Worm (Caenorhabditis elegans) whole organism, early embryonic: ENCODE results near the gene fbxb-48.

Experiments used
- B0310.2 ChIP-seq: sonication (generic microtip); optimal IDR thresholded peaks from 2 replicates; lab custom pipeline; 2016; ENCODE audit warnings: mild to moderate bottlenecking, missing genetic modification characterization, missing compliant biosample characterization
- F13C5.2 ChIP-seq: sonication (generic microtip); optimal IDR thresholded peaks from 2 replicates; lab custom pipeline; 2017; ENCODE audit warnings: mild to moderate bottlenecking, missing genetic modification characterization, inconsistent platforms, missing compliant biosample characterization
- aly-1 ChIP-seq: sonication (generic microtip); optimal IDR thresholded peaks from 2 replicates; lab custom pipeline; 2016; ENCODE audit warnings: missing genetic modification characterization, missing compliant biosample characterization
- ama-1 ChIP-seq: fragments of 150-350 bp; optimal IDR thresholded peaks from 2 replicates; lab custom pipeline; 2014
- ceh-13 ChIP-seq: fragments of 200-800 bp; sonication (Bioruptor generic); optimal IDR thresholded peaks from 2 replicates; lab custom pipeline; 2018; ENCODE audit warnings: mild to moderate bottlenecking, missing genetic modification characterization, missing compliant biosample characterization
- ceh-36 ChIP-seq: sonication (generic microtip); optimal IDR thresholded peaks from 2 replicates; lab custom pipeline; 2016; ENCODE audit warnings: missing genetic modification characterization, inconsistent platforms, missing compliant biosample characterization
- ets-7 ChIP-seq: sonication (generic microtip); optimal IDR thresholded peaks from 2 replicates; lab custom pipeline; 2016; ENCODE audit warnings: missing genotype, missing genetic modification characterization, missing compliant biosample characterization
- flt-1 ChIP-seq: fragments of 200-800 bp; sonication (Bioruptor generic); IDR thresholded peaks from 2 replicates; pipeline ENCODE4 v1.3.6; 2022; ENCODE audit warnings: missing genetic modification characterization, missing compliant biosample characterization
- hmbx-1 ChIP-seq: sonication (generic microtip); optimal IDR thresholded peaks from 2 replicates; lab custom pipeline; 2016; ENCODE audit warnings: mild to moderate bottlenecking, missing genetic modification characterization, missing compliant biosample characterization
- hmg-4 ChIP-seq: fragments of 200-800 bp; sonication (Bioruptor generic); optimal IDR thresholded peaks from 2 replicates; lab custom pipeline; 2018; ENCODE audit warnings: mild to moderate bottlenecking, missing genetic modification characterization, missing compliant biosample characterization
- hnd-1 ChIP-seq: sonication (generic microtip); optimal IDR thresholded peaks from 2 replicates; lab custom pipeline; 2016; ENCODE audit warnings: missing genetic modification characterization, missing compliant biosample characterization
- pes-1 ChIP-seq: fragments of 200-800 bp; sonication (Bioruptor generic); IDR thresholded peaks from 2 replicates; pipeline ENCODE4 v1.3.6; 2022; ENCODE audit warnings: missing genetic modification reagents, missing genetic modification characterization, missing compliant biosample characterization
- scrt-1 ChIP-seq: fragments of 200-800 bp; sonication (Bioruptor generic); IDR thresholded peaks from 2 replicates; pipeline ENCODE4 v1.3.6; 2022; ENCODE audit warnings: missing genetic modification characterization, missing compliant biosample characterization
- sea-1 ChIP-seq: fragments of 200-800 bp; sonication (Bioruptor generic); conservative IDR thresholded peaks from 2 replicates; pipeline ENCODE4 v1.3.6; 2022; ENCODE audit warnings: missing genetic modification characterization, missing compliant biosample characterization
- tbx-11 ChIP-seq: fragments of 200-800 bp; sonication (Bioruptor generic); IDR thresholded peaks from 2 replicates; pipeline ENCODE4 v1.3.6; 2022; ENCODE audit warnings: missing genetic modification characterization, missing compliant biosample characterization
- tbx-37 ChIP-seq: fragments of 200-800 bp; sonication (Bioruptor generic); conservative IDR thresholded peaks from 2 replicates; pipeline ENCODE4 v1.3.6; 2022; ENCODE audit warnings: missing genetic modification reagents, missing genetic modification characterization, missing compliant biosample characterization
- tra-4 ChIP-seq: sonication (generic microtip); optimal IDR thresholded peaks from 2 replicates; lab custom pipeline; 2017; ENCODE audit warnings: missing genetic modification characterization, missing compliant biosample characterization

Gene fbxb-48

ce11 chrII:1679081-1679480 lies 40.0 kb downstream of the fbxb-48 start, which contains the start of gene irld-36:
Gene irld-36 (plus strand): TSS chrII:1679381.
- no peak for TF ChIP-seq B0310.2 (tag; lab: Kevin White, UChicago)
- TF ChIP-seq aly-1 (tag; lab: Kevin White, UChicago) = no peak
- TF ChIP-seq hnd-1 (tag; lab: Kevin White, UChicago) = no peak
- TF ChIP-seq tbx-11 = no peak
- no peak for TF ChIP-seq hmg-4 (GFP tag; lab: Kevin White, UChicago)
- TF ChIP-seq flt-1 (GFP tag; lab: Robert Waterston, UW) = no peak
- no peak for TF ChIP-seq ceh-13
- no peak for TF ChIP-seq scrt-1 (GFP tag; lab: Robert Waterston, UW)
- no peak for TF ChIP-seq pes-1 (GFP tag; lab: Robert Waterston, UW)

ce11 chrII:1676088-1676487 lies 43.0 kb downstream of the fbxb-48 start, which contains the start of gene fbxb-17:
Gene fbxb-17 (plus strand): TSS chrII:1676388.
- TF ChIP-seq ama-1 (lab: Kevin White, UChicago) (no peak), pes-1 (GFP tag; lab: Robert Waterston, UW) (no peak), aly-1 (tag; lab: Kevin White, UChicago) (no peak), B0310.2 (tag; lab: Kevin White, UChicago) (no peak)

- TF ChIP-seq flt-1 (GFP tag; lab: Robert Waterston, UW) = no peak
- TF ChIP-seq ama-1 (lab: Kevin White, UChicago) = no peak
- TF ChIP-seq tbx-11 = no peak
- no peak for TF ChIP-seq hmg-4 (GFP tag; lab: Kevin White, UChicago)
These were observed 46.4 kb downstream of the fbxb-48 start for ce11 chrII:1672673-1673072.

- no peak for TF ChIP-seq tra-4 (tag; lab: Kevin White, UChicago)
- TF ChIP-seq tbx-37 (GFP tag; lab: Robert Waterston, UW) = no peak
- no peak for TF ChIP-seq F13C5.2
- no peak for TF ChIP-seq aly-1 (tag; lab: Kevin White, UChicago)
These were observed 48.1 kb downstream of the fbxb-48 start for ce11 chrII:1670985-1671384.

- no peak for TF ChIP-seq sea-1 (GFP tag; lab: Robert Waterston, UW)
- no peak for TF ChIP-seq ama-1 (lab: Kevin White, UChicago)
- no peak for TF ChIP-seq ceh-36 (tag; lab: Kevin White, UChicago)
- TF ChIP-seq ets-7 (tag; lab: Kevin White, UChicago) = no peak
- no peak for TF ChIP-seq hmg-4 (GFP tag; lab: Kevin White, UChicago)
- TF ChIP-seq pes-1 (GFP tag; lab: Robert Waterston, UW) = no peak
- TF ChIP-seq scrt-1 (GFP tag; lab: Robert Waterston, UW) = no peak
- TF ChIP-seq ceh-13 = no peak
- TF ChIP-seq flt-1 (GFP tag; lab: Robert Waterston, UW) = no peak
- no peak for TF ChIP-seq hnd-1 (tag; lab: Kevin White, UChicago)
- TF ChIP-seq F13C5.2 = no peak
- TF ChIP-seq tbx-11 = no peak
- no peak for TF ChIP-seq aly-1 (tag; lab: Kevin White, UChicago)
- no peak for TF ChIP-seq hmbx-1
- TF ChIP-seq tra-4 (tag; lab: Kevin White, UChicago) = no peak
- no peak for TF ChIP-seq tbx-37 (GFP tag; lab: Robert Waterston, UW)
- no peak for TF ChIP-seq B0310.2 (tag; lab: Kevin White, UChicago)
These were observed 48.7 kb downstream of the fbxb-48 start, which contains the start of gene nhx-6 for ce11 chrII:1670260-1670879. Gene nhx-6 (plus strand): TSS chrII:1670829.

- TF ChIP-seq tbx-37 (GFP tag; lab: Robert Waterston, UW) (no peak), pes-1 (GFP tag; lab: Robert Waterston, UW) (no peak), F13C5.2 (no peak), hnd-1 (tag; lab: Kevin White, UChicago) (no peak), ama-1 (lab: Kevin White, UChicago) (no peak), hmg-4 (GFP tag; lab: Kevin White, UChicago) (no peak), sea-1 (GFP tag; lab: Robert Waterston, UW) (no peak), B0310.2 (tag; lab: Kevin White, UChicago) (no peak), hmbx-1 (no peak), ceh-13 (no peak), tra-4 (tag; lab: Kevin White, UChicago) (no peak)
These were observed 50.1 kb downstream of the fbxb-48 start, which contains the start of gene srw-97 for ce11 chrII:1668913-1669312. Gene srw-97 (minus strand): TSS chrII:1669013.
